Worm (Caenorhabditis elegans) whole organism, late embryonic: ENCODE results near the gene Y55B1BR.8.

Source experiments
- F13H6.1 ChIP-seq: sonication (generic microtip); optimal IDR thresholded peaks from 2 replicates; lab custom pipeline; 2016; ENCODE audit warnings: missing genetic modification characterization, missing compliant biosample characterization
- K02D7.2 ChIP-seq: sonication (generic microtip); optimal IDR thresholded peaks from 2 replicates; lab custom pipeline; 2017; ENCODE audit warnings: mild to moderate bottlenecking, missing genetic modification characterization, missing compliant biosample characterization
- K09A11.1 ChIP-seq: sonication (generic microtip); optimal IDR thresholded peaks from 2 replicates; lab custom pipeline; 2017; ENCODE audit warnings: antibody characterized with exemption, mild to moderate bottlenecking, missing genetic modification characterization, missing compliant biosample characterization; ENCODE audit not compliant: insufficient read depth
- ceh-18 ChIP-seq: sonication (generic microtip); optimal IDR thresholded peaks from 2 replicates; lab custom pipeline; 2016; ENCODE audit warnings: missing genetic modification characterization, missing compliant biosample characterization
- ceh-2 ChIP-seq: sonication (generic microtip); optimal IDR thresholded peaks from 2 replicates; lab custom pipeline; 2016; ENCODE audit warnings: missing genotype, missing genetic modification characterization, missing compliant biosample characterization
- ceh-24 ChIP-seq: sonication (generic microtip); optimal IDR thresholded peaks from 2 replicates; lab custom pipeline; 2016; ENCODE audit warnings: mild to moderate bottlenecking, missing genetic modification characterization, missing compliant biosample characterization
- ceh-30 ChIP-seq: fragments of 150-350 bp; optimal IDR thresholded peaks from 2 replicates; lab custom pipeline; 2014; ENCODE audit warnings: missing biosample characterization, missing genetic modification characterization
- ceh-45 ChIP-seq: fragments of 200-800 bp; sonication (Bioruptor generic); IDR thresholded peaks from 2 replicates; pipeline ENCODE4 v1.3.6; 2022; ENCODE audit warnings: missing genetic modification reagents, missing genetic modification characterization, missing compliant biosample characterization
- ceh-9 ChIP-seq: sonication (generic microtip); optimal IDR thresholded peaks from 2 replicates; lab custom pipeline; 2016; ENCODE audit warnings: mild to moderate bottlenecking, missing genetic modification characterization, inconsistent platforms, missing compliant biosample characterization
- che-1 ChIP-seq: sonication (generic microtip); optimal IDR thresholded peaks from 2 replicates; lab custom pipeline; 2016; ENCODE audit warnings: mild to moderate bottlenecking, missing genetic modification characterization, missing compliant biosample characterization
- dmd-4 ChIP-seq: sonication (generic microtip); optimal IDR thresholded peaks from 2 replicates; lab custom pipeline; 2016; ENCODE audit warnings: borderline replicate concordance, missing genetic modification characterization, missing compliant biosample characterization
- dve-1 ChIP-seq: sonication (generic microtip); optimal IDR thresholded peaks from 2 replicates; lab custom pipeline; 2017; ENCODE audit warnings: antibody characterized with exemption, mild to moderate bottlenecking, missing genetic modification characterization, missing compliant biosample characterization
- elt-4 ChIP-seq: sonication (generic microtip); optimal IDR thresholded peaks from 2 replicates; lab custom pipeline; 2016; ENCODE audit warnings: missing genetic modification characterization, missing compliant biosample characterization
- ets-4 ChIP-seq: sonication (generic microtip); optimal IDR thresholded peaks from 2 replicates; lab custom pipeline; 2016; ENCODE audit warnings: missing genetic modification characterization, missing compliant biosample characterization
- fax-1 ChIP-seq: sonication (generic microtip); optimal IDR thresholded peaks from 2 replicates; lab custom pipeline; 2016; ENCODE audit warnings: missing genotype, missing genetic modification characterization, missing compliant biosample characterization
- fkh-6 ChIP-seq: sonication (generic microtip); optimal IDR thresholded peaks from 2 replicates; lab custom pipeline; 2016; ENCODE audit warnings: missing genetic modification characterization, missing compliant biosample characterization
- hlh-13 ChIP-seq: fragments of 200-800 bp; sonication (Bioruptor generic); optimal IDR thresholded peaks from 2 replicates; lab custom pipeline; 2018; ENCODE audit warnings: mild to moderate bottlenecking, missing genetic modification characterization, missing compliant biosample characterization
- hlh-30 ChIP-seq: sonication (generic microtip); optimal IDR thresholded peaks from 2 replicates; lab custom pipeline; 2017; ENCODE audit warnings: antibody characterized with exemption, missing genetic modification characterization, missing compliant biosample characterization; ENCODE audit not compliant: insufficient read depth
- nhr-11 ChIP-seq: fragments of 150-350 bp; optimal IDR thresholded peaks from 2 replicates; lab custom pipeline; 2014; ENCODE audit warnings: missing biosample characterization, missing genetic modification characterization
- pag-3 ChIP-seq: sonication (generic microtip); optimal IDR thresholded peaks from 2 replicates; lab custom pipeline; 2016; ENCODE audit warnings: missing compliant biosample characterization, missing genetic modification characterization, borderline replicate concordance
- pax-1 ChIP-seq: fragments of 150-350 bp; optimal IDR thresholded peaks from 2 replicates; lab custom pipeline; 2014; ENCODE audit warnings: missing biosample characterization, missing genetic modification characterization
- pha-4 ChIP-seq: fragments of 150-350 bp; optimal IDR thresholded peaks from 2 replicates; lab custom pipeline; 2018; ENCODE audit warnings: missing biosample characterization, missing genetic modification reagents, missing genetic modification characterization
- sox-4 ChIP-seq: sonication (generic microtip); optimal IDR thresholded peaks from 2 replicates; lab custom pipeline; 2017; ENCODE audit warnings: mild to moderate bottlenecking, missing genetic modification characterization, inconsistent platforms, missing compliant biosample characterization
- syd-9 ChIP-seq: sonication (generic microtip); optimal IDR thresholded peaks from 2 replicates; lab custom pipeline; 2016; ENCODE audit warnings: mild to moderate bottlenecking, missing genetic modification characterization, moderate library complexity, missing compliant biosample characterization
- unc-3 ChIP-seq, 2 experiments: fragments of 200-800 bp in 1 of 2; sonication (Bioruptor generic) in 1 of 2; sonication (generic microtip) in 1 of 2; conservative IDR thresholded peaks in 1 of 2; optimal IDR thresholded peaks in 1 of 2; 2 replicates each; pipeline versions ENCODE4 v1.3.6 to Lab custom; 2016 to 2022; ENCODE audit warnings: missing compliant biosample characterization in 2 of 2, missing genetic modification characterization in 2 of 2, missing genetic modification reagents in 1 of 2
- unc-42 ChIP-seq: sonication (generic microtip); optimal IDR thresholded peaks from 2 replicates; lab custom pipeline; 2016; ENCODE audit warnings: missing genotype, missing genetic modification characterization, missing compliant biosample characterization
- zip-5 ChIP-seq: sonication (generic microtip); optimal IDR thresholded peaks from 2 replicates; lab custom pipeline; 2016; ENCODE audit warnings: missing genetic modification characterization, missing compliant biosample characterization

Gene Y55B1BR.8

DNA sequence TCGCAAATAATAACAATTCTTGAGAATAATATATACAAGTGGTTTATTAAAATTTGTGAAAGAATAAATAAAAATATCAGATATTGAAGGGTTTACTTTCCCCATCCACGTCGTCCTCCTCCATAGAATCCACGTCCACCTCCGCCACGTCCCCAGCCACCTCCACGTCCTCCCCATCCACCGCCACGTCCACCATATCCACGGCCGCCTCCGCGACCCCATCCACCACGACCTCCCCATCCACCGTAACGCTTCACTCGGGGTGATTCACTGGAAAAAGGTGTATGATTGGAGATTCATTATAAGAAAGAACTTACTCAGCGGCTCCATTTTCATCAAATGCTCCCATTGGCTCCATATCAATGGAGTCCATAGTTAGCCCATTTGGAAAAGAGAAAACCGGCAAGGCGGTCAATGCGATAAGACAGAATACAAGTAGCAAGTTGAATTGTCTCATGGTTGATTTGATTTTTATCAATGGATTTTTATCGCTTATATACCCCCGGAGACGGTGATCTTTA lies 41.9 kb downstream of the Y55B1BR.8 start, which contains the start of gene nlp-32:
TSS of gene nlp-32 (minus strand) at position 471 of the 521 bp plus-strand sequence.
- TF ChIP-seq che-1 (tag; lab: Kevin White, UChicago) (no peak), F13H6.1 (tag; lab: Kevin White, UChicago) (no peak), syd-9 (no peak), fax-1 (no peak), pax-1 (no peak), sox-4 (tag; lab: Kevin White, UChicago) (no peak), pha-4 (tag; lab: Kevin White, UChicago) (no peak)

DNA sequence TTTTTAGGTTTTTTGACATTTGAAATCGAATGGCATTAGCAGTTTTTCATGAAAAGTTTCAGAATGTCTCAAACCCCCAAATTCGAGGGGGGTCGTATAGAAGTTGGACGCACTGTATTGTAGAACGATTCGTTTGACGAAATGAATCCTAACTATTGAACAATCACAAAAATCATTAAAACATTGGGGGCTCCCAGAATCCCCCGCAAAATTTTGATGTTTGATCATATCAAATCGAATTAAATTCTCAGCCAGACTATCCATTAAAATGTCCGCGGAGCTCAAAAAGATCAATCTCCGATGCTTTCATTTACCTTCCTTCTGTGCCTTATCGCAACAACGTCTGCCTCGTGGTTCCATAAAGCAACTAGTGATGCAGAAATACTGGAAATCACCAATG lies 44.3 kb downstream of the Y55B1BR.8 start, which contains the start of gene F30H5.5:
TSS of gene F30H5.5 (plus strand) at position 301 of the 400 bp plus-strand sequence.
- TF ChIP-seq elt-4 (tag; lab: Kevin White, UChicago) (no peak), ceh-24 (no peak), unc-3 (GFP tag; conservative IDR thresholded peaks at IDR 0.05; lab: Robert Waterston, UW) (no peak), unc-3 (tag; optimal IDR thresholded peaks at IDR 0.05; lab: Kevin White, UChicago) (no peak), pag-3 (tag; lab: Kevin White, UChicago) (no peak), dmd-4 (tag; lab: Kevin White, UChicago) (no peak), fkh-6 (tag; lab: Kevin White, UChicago) (no peak), hlh-13 (GFP tag; lab: Kevin White, UChicago) (no peak), nhr-11 (tag; lab: Kevin White, UChicago) (no peak), hlh-30 (tag; lab: Kevin White, UChicago) (no peak), K09A11.1 (tag; lab: Kevin White, UChicago) (no peak), ceh-30 (tag; lab: Kevin White, UChicago) (no peak), ceh-18 (tag; lab: Kevin White, UChicago) (no peak), ceh-45 (GFP tag; lab: Robert Waterston, UW) (no peak), ceh-2 (tag; lab: Kevin White, UChicago) (no peak), ets-4 (no peak), ceh-9 (no peak), K02D7.2 (no peak), zip-5 (no peak), dve-1 (no peak)

DNA sequence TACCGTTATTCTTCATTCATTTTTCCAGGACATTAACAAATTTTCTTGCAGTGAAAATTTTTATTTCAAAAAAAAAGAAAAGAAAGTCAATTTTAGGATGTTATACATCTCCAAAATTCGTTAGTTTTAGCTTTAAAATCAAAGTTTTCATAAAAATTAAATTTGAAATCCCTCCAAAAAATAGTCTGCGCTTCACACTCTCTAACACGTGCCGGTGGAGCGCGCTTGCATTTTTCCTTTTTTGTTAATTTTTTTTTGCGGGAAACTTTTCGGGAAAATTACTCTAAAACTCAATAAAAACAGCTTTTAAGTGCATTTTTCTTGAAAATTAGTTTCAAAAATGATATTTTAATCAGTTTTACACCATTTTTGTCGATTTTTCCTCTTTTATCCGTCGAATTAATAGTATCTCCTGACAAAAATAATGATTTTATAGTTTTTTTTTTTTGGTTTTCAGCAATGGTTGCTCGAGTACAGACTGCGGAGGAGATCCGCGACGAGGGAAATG lies 46.9 kb downstream of the Y55B1BR.8 start, which contains the start of gene unc-45:
TSS of gene unc-45 (plus strand) at position 458 of the 508 bp plus-strand sequence.
- TF ChIP-seq ceh-18 (tag; lab: Kevin White, UChicago) (no peak), unc-42 (tag; lab: Kevin White, UChicago) (peak; percentile 23)
